Worm (Caenorhabditis elegans) whole organism, L3 larva: ENCODE results near the gene F41E7.6.

ENCODE experiments used
- aly-2 ChIP-seq: fragments of 150-350 bp; optimal IDR thresholded peaks from 2 replicates; lab custom pipeline; 2014; ENCODE audit warnings: missing biosample characterization, missing genetic modification characterization
- ama-1 ChIP-seq: fragments of 150-350 bp; optimal IDR thresholded peaks from 2 replicates; lab custom pipeline; 2018
- ceh-28 ChIP-seq: fragments of 150-350 bp; optimal IDR thresholded peaks from 2 replicates; lab custom pipeline; 2014; ENCODE audit warnings: missing biosample characterization, missing genetic modification reagents, missing genetic modification characterization
- ceh-82 ChIP-seq: fragments of 150-350 bp; optimal IDR thresholded peaks from 2 replicates; lab custom pipeline; 2014; ENCODE audit warnings: missing biosample characterization, missing genetic modification characterization
- ceh-9 ChIP-seq: sonication (generic microtip); optimal IDR thresholded peaks from 2 replicates; lab custom pipeline; 2018; ENCODE audit warnings: missing biosample characterization, missing genetic modification characterization
- daf-12 ChIP-seq: fragments of 150-350 bp; optimal IDR thresholded peaks from 2 replicates; lab custom pipeline; 2014; ENCODE audit warnings: missing biosample characterization, missing genetic modification reagents, missing genetic modification characterization
- egl-27 ChIP-seq: sonication (generic microtip); optimal IDR thresholded peaks from 4 replicates; lab custom pipeline; 2017; ENCODE audit warnings: missing biosample characterization, missing genetic modification reagents, missing genetic modification characterization
- elt-1 ChIP-seq: fragments of 150-350 bp; optimal IDR thresholded peaks from 2 replicates; lab custom pipeline; 2014; ENCODE audit warnings: missing biosample characterization, missing genetic modification characterization
- elt-2 ChIP-seq: sonication (generic microtip); optimal IDR thresholded peaks from 2 replicates; lab custom pipeline; 2016; ENCODE audit warnings: missing genetic modification reagents, mild to moderate bottlenecking, missing genetic modification characterization, missing compliant biosample characterization
- elt-3 ChIP-seq, 3 experiments: fragments of 150-350 bp in 1 of 3; sonication (generic microtip) in 2 of 3; optimal IDR thresholded peaks; 2 replicates in 2 of 3; 4 replicates in 1 of 3; lab custom pipeline; 2014 to 2017; ENCODE audit warnings: missing biosample characterization in 3 of 3, missing genetic modification characterization in 3 of 3
- eor-1 ChIP-seq, 2 experiments: fragments of 150-350 bp; optimal IDR thresholded peaks; 2 replicates each; lab custom pipeline; 2014 to 2018; ENCODE audit warnings: missing biosample characterization in 2 of 2, missing genetic modification characterization in 2 of 2
- fkh-2 ChIP-seq: fragments of 150-350 bp; optimal IDR thresholded peaks from 2 replicates; lab custom pipeline; 2014; ENCODE audit warnings: missing biosample characterization, missing genetic modification reagents, missing genetic modification characterization
- fos-1 ChIP-seq: fragments of 150-350 bp; optimal IDR thresholded peaks from 2 replicates; lab custom pipeline; 2014; ENCODE audit warnings: missing biosample characterization, missing genetic modification characterization
- hmg-11 ChIP-seq: sonication (generic microtip); optimal IDR thresholded peaks from 2 replicates; lab custom pipeline; 2016; ENCODE audit warnings: missing genetic modification characterization, missing compliant biosample characterization
- lin-15B ChIP-seq: fragments of 150-350 bp; optimal IDR thresholded peaks from 2 replicates; lab custom pipeline; 2014; ENCODE audit warnings: missing biosample characterization, missing genetic modification characterization
- lin-39 ChIP-seq: fragments of 150-350 bp; optimal IDR thresholded peaks from 2 replicates; lab custom pipeline; 2018; ENCODE audit warnings: missing biosample characterization, missing genetic modification reagents, missing genetic modification characterization
- lsy-12 ChIP-seq: sonication (generic microtip); optimal IDR thresholded peaks from 2 replicates; lab custom pipeline; 2016; ENCODE audit warnings: mild to moderate bottlenecking, missing genetic modification characterization, missing compliant biosample characterization
- mdl-1 ChIP-seq: fragments of 150-350 bp; optimal IDR thresholded peaks from 2 replicates; lab custom pipeline; 2014; ENCODE audit warnings: missing biosample characterization, missing genetic modification characterization
- nfya-1 ChIP-seq: sonication (generic microtip); optimal IDR thresholded peaks from 2 replicates; lab custom pipeline; 2017; ENCODE audit warnings: missing genetic modification characterization, mild to moderate bottlenecking, missing compliant biosample characterization, antibody characterized with exemption, moderate library complexity; ENCODE audit not compliant: insufficient read depth
- nhr-11 ChIP-seq: fragments of 150-350 bp; optimal IDR thresholded peaks from 2 replicates; lab custom pipeline; 2014; ENCODE audit warnings: missing biosample characterization, missing genetic modification characterization
- nhr-12 ChIP-seq: fragments of 150-350 bp; optimal IDR thresholded peaks from 2 replicates; lab custom pipeline; 2014; ENCODE audit warnings: missing biosample characterization, missing genetic modification characterization
- nhr-23 ChIP-seq: fragments of 150-350 bp; optimal IDR thresholded peaks from 2 replicates; lab custom pipeline; 2014; ENCODE audit warnings: missing biosample characterization, missing genetic modification reagents, missing genetic modification characterization
- nhr-25 ChIP-seq: sonication (generic microtip); optimal IDR thresholded peaks from 2 replicates; lab custom pipeline; 2017; ENCODE audit warnings: missing biosample characterization, missing genetic modification characterization
- nhr-28 ChIP-seq: fragments of 150-350 bp; optimal IDR thresholded peaks from 2 replicates; lab custom pipeline; 2014; ENCODE audit warnings: missing biosample characterization, missing genetic modification characterization
- nhr-43 ChIP-seq: sonication (generic microtip); optimal IDR thresholded peaks from 2 replicates; lab custom pipeline; 2016; ENCODE audit warnings: mild to moderate bottlenecking, missing genetic modification characterization, missing compliant biosample characterization; ENCODE audit not compliant: poor library complexity, severe bottlenecking
- nhr-67 ChIP-seq: fragments of 150-350 bp; optimal IDR thresholded peaks from 2 replicates; lab custom pipeline; 2014; ENCODE audit warnings: missing biosample characterization, missing genetic modification characterization
- nhr-76 ChIP-seq: fragments of 150-350 bp; sonication (generic microtip); optimal IDR thresholded peaks from 5 replicates; lab custom pipeline; 2014; ENCODE audit warnings: missing biosample characterization, missing genetic modification characterization
- pha-4 ChIP-seq: fragments of 150-350 bp; optimal IDR thresholded peaks from 2 replicates; lab custom pipeline; 2014; ENCODE audit warnings: missing biosample characterization, missing genetic modification reagents, missing genetic modification characterization
- pqm-1 ChIP-seq: fragments of 150-350 bp; optimal IDR thresholded peaks from 2 replicates; lab custom pipeline; 2017; ENCODE audit warnings: missing biosample characterization, missing genetic modification characterization, inconsistent platforms
- skn-1 ChIP-seq: fragments of 150-350 bp; optimal IDR thresholded peaks from 2 replicates; lab custom pipeline; 2014; ENCODE audit warnings: missing biosample characterization, missing genetic modification characterization
- snpc-4 ChIP-seq: fragments of 150-350 bp; optimal IDR thresholded peaks from 2 replicates; lab custom pipeline; 2014; ENCODE audit warnings: missing biosample characterization, missing genetic modification characterization
- tbx-2 ChIP-seq: sonication (generic microtip); optimal IDR thresholded peaks from 2 replicates; lab custom pipeline; 2016; ENCODE audit warnings: mild to moderate bottlenecking, missing genetic modification characterization, missing compliant biosample characterization
- ztf-11 ChIP-seq: fragments of 150-350 bp; optimal IDR thresholded peaks from 2 replicates; lab custom pipeline; 2014; ENCODE audit warnings: missing biosample characterization, missing genetic modification characterization

The F41E7.6 gene

ce11 chrX:10274470-10274869 lies 35.8 kb downstream of the F41E7.6 start:
- TF ChIP-seq ama-1 (lab: Kevin White, UChicago) (no peak), nhr-23 (tag; lab: Kevin White, UChicago) (no peak), nhr-11 (tag; lab: Kevin White, UChicago) (no peak), nhr-25 (tag; lab: Kevin White, UChicago) (no peak), lsy-12 (no peak), nhr-28 (tag; lab: Kevin White, UChicago) (no peak), egl-27 (tag; lab: Kevin White, UChicago) (no peak), pha-4 (no peak), ceh-9 (tag; lab: Kevin White, UChicago) (no peak), nhr-67 (tag; lab: Kevin White, UChicago) (no peak), ztf-11 (tag; lab: Kevin White, UChicago) (no peak), nhr-76 (tag; lab: Kevin White, UChicago) (no peak), snpc-4 (tag; lab: Kevin White, UChicago) (no peak), pqm-1 (tag; lab: Kevin White, UChicago) (no peak), elt-1 (tag; lab: Kevin White, UChicago) (no peak), eor-1 (tag; optimal IDR thresholded peaks at IDR 0.05; lab: Kevin White, UChicago) (no peak), nhr-43 (tag; lab: Kevin White, UChicago) (no peak)

ce11 chrX:10273392-10273791 lies 36.9 kb downstream of the F41E7.6 start, which contains the start of gene F41E7.2:
TSS of gene F41E7.2 (plus strand) at chrX:10273692.
- TF ChIP-seq daf-12 (tag; lab: Kevin White, UChicago), result no peak

ce11 chrX:10262299-10262698 lies 48.0 kb downstream of the F41E7.6 start:
- no peak for TF ChIP-seq elt-1 (tag; lab: Kevin White, UChicago)
- no peak for TF ChIP-seq lin-39 (tag; lab: Kevin White, UChicago)
- TF ChIP-seq lin-15B (tag; lab: Kevin White, UChicago), result no peak
- no peak for TF ChIP-seq hmg-11 (tag; lab: Kevin White, UChicago)
- TF ChIP-seq fos-1 (tag; lab: Kevin White, UChicago), result no peak
- TF ChIP-seq nhr-12 (tag; lab: Kevin White, UChicago), result no peak
- TF ChIP-seq ceh-82 (tag; lab: Kevin White, UChicago), result no peak
- no peak for TF ChIP-seq daf-12 (tag; lab: Kevin White, UChicago)
- no peak for TF ChIP-seq ceh-28 (tag; lab: Kevin White, UChicago)
- no peak for TF ChIP-seq egl-27 (tag; lab: Kevin White, UChicago)
- TF ChIP-seq elt-2, result no peak

- TF ChIP-seq daf-12 (tag; lab: Kevin White, UChicago), result no peak
- no peak for TF ChIP-seq nhr-28 (tag; lab: Kevin White, UChicago)
- no peak for TF ChIP-seq aly-2 (tag; lab: Kevin White, UChicago)
- TF ChIP-seq lin-39 (tag; lab: Kevin White, UChicago), result no peak
- TF ChIP-seq elt-3 (tag; optimal IDR thresholded peaks at IDR 0.05; lab: Kevin White, UChicago), result no peak
- TF ChIP-seq nfya-1 (tag; lab: Kevin White, UChicago), result no peak
- no peak for TF ChIP-seq ceh-82 (tag; lab: Kevin White, UChicago)
- no peak for TF ChIP-seq tbx-2
- no peak for TF ChIP-seq egl-27 (tag; lab: Kevin White, UChicago)
- TF ChIP-seq nhr-25 (tag; lab: Kevin White, UChicago), result no peak
- no peak for TF ChIP-seq fkh-2
- TF ChIP-seq mdl-1 (tag; lab: Kevin White, UChicago), result no peak
- TF ChIP-seq nhr-23 (tag; lab: Kevin White, UChicago), result no peak
- no peak for TF ChIP-seq skn-1 (tag; lab: Kevin White, UChicago)
Observed at ce11 chrX:10260035-10260434, 50.2 kb downstream of the F41E7.6 start, which contains the start of gene C32A9.1. TSS of gene C32A9.1 (minus strand) at chrX:10260135.
